Fruit fly (Drosophila melanogaster) whole organism, embryonic: ENCODE measurements around the gene CG11726.

Experiments used
- B-H2 ChIP-seq: fragments of 200-800 bp; sonication (Bioruptor generic); optimal IDR thresholded peaks from 2 replicates; lab custom pipeline; 2018; ENCODE audit warnings: missing biosample characterization, mild to moderate bottlenecking, missing genetic modification characterization
- CG1024 ChIP-seq: fragments of 200-800 bp; sonication (Bioruptor generic); IDR thresholded peaks from 2 replicates; pipeline ENCODE4 v1.3.6; 2022; ENCODE audit warnings: missing biosample characterization, missing genetic modification characterization
- CG10543 ChIP-seq: fragments of 200-800 bp; sonication (Bioruptor generic); optimal IDR thresholded peaks from 3 replicates; lab custom pipeline; 2017; ENCODE audit warnings: missing biosample characterization, mild to moderate bottlenecking, missing genetic modification characterization, moderate library complexity
- CG11696 ChIP-seq: fragments of 200-800 bp; sonication (Bioruptor generic); IDR thresholded peaks from 2 replicates; pipeline ENCODE4 v1.3.6; 2022; ENCODE audit warnings: missing biosample characterization, missing genetic modification characterization
- CG12769 ChIP-seq: fragments of 200-800 bp; sonication (Bioruptor generic); optimal IDR thresholded peaks from 2 replicates; lab custom pipeline; 2019; ENCODE audit warnings: missing biosample characterization, mild to moderate bottlenecking, missing genetic modification characterization, moderate library complexity
- CG13296 ChIP-seq: fragments of 200-800 bp; sonication (Bioruptor generic); optimal IDR thresholded peaks from 3 replicates; lab custom pipeline; 2018; ENCODE audit warnings: missing biosample characterization, mild to moderate bottlenecking, missing genetic modification characterization
- CG14965 ChIP-seq: fragments of 200-800 bp; sonication (Bioruptor generic); optimal IDR thresholded peaks from 2 replicates; lab custom pipeline; 2016; ENCODE audit warnings: missing biosample characterization, missing genetic modification characterization, borderline replicate concordance
- CG2199 ChIP-seq: fragments of 200-800 bp; sonication (Bioruptor generic); IDR thresholded peaks from 3 replicates; pipeline ENCODE4 v1.3.6; 2022; ENCODE audit warnings: missing biosample characterization, missing genetic modification characterization
- CG2889 ChIP-seq: fragments of 200-800 bp; sonication (Bioruptor generic); IDR thresholded peaks from 3 replicates; pipeline ENCODE4 v1.3.6; 2022; ENCODE audit warnings: missing biosample characterization, missing genetic modification characterization
- CG34422 ChIP-seq: fragments of 200-800 bp; sonication (Bioruptor generic); IDR thresholded peaks from 3 replicates; pipeline ENCODE4 v1.3.6; 2022; ENCODE audit warnings: missing biosample characterization, missing genetic modification characterization
- CG42726 ChIP-seq: fragments of 200-800 bp; sonication (Bioruptor generic); IDR thresholded peaks from 2 replicates; pipeline ENCODE4 v1.3.6; 2022; ENCODE audit warnings: missing biosample characterization, missing genetic modification characterization; ENCODE audit not compliant: partially characterized antibody
- CG4707 ChIP-seq: fragments of 200-800 bp; sonication (Bioruptor generic); optimal IDR thresholded peaks from 2 replicates; lab custom pipeline; 2018; ENCODE audit warnings: missing biosample characterization, mild to moderate bottlenecking, missing genetic modification characterization, moderate library complexity
- CG6791 ChIP-seq: fragments of 200-800 bp; sonication (Bioruptor generic); IDR thresholded peaks from 3 replicates; pipeline ENCODE4 v1.3.6; 2022; ENCODE audit warnings: missing biosample characterization, missing genetic modification characterization; ENCODE audit not compliant: partially characterized antibody
- CG7271 ChIP-seq: fragments of 200-800 bp; sonication (Bioruptor generic); optimal IDR thresholded peaks from 2 replicates; lab custom pipeline; 2018; ENCODE audit warnings: missing biosample characterization, mild to moderate bottlenecking, missing genetic modification characterization, moderate library complexity
- CG7963 ChIP-seq: fragments of 200-800 bp; sonication (Bioruptor generic); IDR thresholded peaks from 3 replicates; pipeline ENCODE4 v1.3.6; 2022; ENCODE audit warnings: missing biosample characterization, missing genetic modification characterization; ENCODE audit not compliant: partially characterized antibody
- Dip2 ChIP-seq: fragments of 200-800 bp; sonication (Bioruptor generic); IDR thresholded peaks from 2 replicates; pipeline ENCODE4 v1.3.6; 2022; ENCODE audit warnings: missing biosample characterization, missing genetic modification characterization
- Dref ChIP-seq: fragments of 200-800 bp; sonication (Bioruptor generic); IDR thresholded peaks from 2 replicates; pipeline ENCODE4 v1.3.6; 2022; ENCODE audit warnings: missing biosample characterization, missing genetic modification characterization
- Hand ChIP-seq: fragments of 200-800 bp; sonication (Bioruptor generic); optimal IDR thresholded peaks from 2 replicates; lab custom pipeline; 2017; ENCODE audit warnings: mild to moderate bottlenecking, missing biosample characterization, missing genetic modification reagents, missing genetic modification characterization
- Hey ChIP-seq: fragments of 200-800 bp; sonication (Bioruptor generic); optimal IDR thresholded peaks from 3 replicates; lab custom pipeline; 2018; ENCODE audit warnings: missing biosample characterization, mild to moderate bottlenecking, missing genetic modification characterization
- Kr ChIP-seq: fragments of 200-800 bp; sonication (Bioruptor generic); optimal IDR thresholded peaks from 2 replicates; lab custom pipeline; 2017; ENCODE audit warnings: missing biosample characterization, mild to moderate bottlenecking, missing genetic modification characterization
- Lhr ChIP-seq: fragments of 200-800 bp; sonication (Bioruptor generic); optimal IDR thresholded peaks from 3 replicates; lab custom pipeline; 2017; ENCODE audit warnings: mild to moderate bottlenecking, missing biosample characterization, missing genetic modification reagents, missing genetic modification characterization
- MBD-R2 ChIP-seq: fragments of 200-800 bp; sonication (Bioruptor generic); IDR thresholded peaks from 2 replicates; pipeline ENCODE4 v1.3.6; 2022; ENCODE audit warnings: missing biosample characterization, missing genetic modification characterization
- Meics ChIP-seq: fragments of 200-800 bp; sonication (Bioruptor generic); optimal IDR thresholded peaks from 2 replicates; lab custom pipeline; 2017; ENCODE audit warnings: missing biosample characterization, mild to moderate bottlenecking, missing genetic modification characterization
- Nf-YA ChIP-seq: fragments of 200-800 bp; sonication (Bioruptor generic); IDR thresholded peaks from 2 replicates; pipeline ENCODE4 v1.3.6; 2022; ENCODE audit warnings: missing biosample characterization, missing genetic modification characterization
- Ravus ChIP-seq: fragments of 200-800 bp; sonication (Bioruptor generic); IDR thresholded peaks from 2 replicates; pipeline ENCODE4 v1.3.6; 2022; ENCODE audit warnings: missing biosample characterization, missing genetic modification characterization
- Ssrp ChIP-seq: fragments of 200-800 bp; sonication (Bioruptor generic); optimal IDR thresholded peaks from 2 replicates; lab custom pipeline; 2018; ENCODE audit warnings: missing biosample characterization, mild to moderate bottlenecking, missing genetic modification characterization, moderate library complexity
- Xbp1 ChIP-seq: fragments of 200-800 bp; sonication (Bioruptor generic); optimal IDR thresholded peaks from 3 replicates; lab custom pipeline; 2016; ENCODE audit warnings: missing biosample characterization, mild to moderate bottlenecking, missing genetic modification characterization
- ab ChIP-seq: fragments of 200-800 bp; sonication (Bioruptor generic); optimal IDR thresholded peaks from 2 replicates; lab custom pipeline; 2016; ENCODE audit warnings: missing biosample characterization, missing genetic modification characterization
- abd-A ChIP-seq: fragments of 200-800 bp; sonication (Bioruptor generic); optimal IDR thresholded peaks from 3 replicates; lab custom pipeline; 2019; ENCODE audit warnings: missing biosample characterization, mild to moderate bottlenecking, missing genetic modification characterization, moderate library complexity
- cas ChIP-seq: fragments of 200-800 bp; sonication (Bioruptor generic); IDR thresholded peaks from 2 replicates; pipeline ENCODE4 v1.3.6; 2022; ENCODE audit warnings: missing biosample characterization, missing genetic modification characterization
- chinmo ChIP-seq: fragments of 200-800 bp; sonication (Bioruptor generic); IDR thresholded peaks from 4 replicates; pipeline ENCODE4 v1.3.6; 2022; ENCODE audit warnings: missing biosample characterization, missing genetic modification characterization; ENCODE audit not compliant: partially characterized antibody
- crol ChIP-seq: fragments of 200-800 bp; sonication (Bioruptor generic); IDR thresholded peaks from 2 replicates; pipeline ENCODE4 v1.3.6; 2022; ENCODE audit warnings: missing biosample characterization, missing genetic modification characterization
- dan ChIP-seq: fragments of 200-800 bp; sonication (Bioruptor generic); IDR thresholded peaks from 2 replicates; pipeline ENCODE4 v1.3.6; 2022; ENCODE audit warnings: missing biosample characterization, missing genetic modification characterization
- fru ChIP-seq: fragments of >200 bp; optimal IDR thresholded peaks from 2 replicates; lab custom pipeline; 2017
- grau ChIP-seq: fragments of 200-800 bp; optimal IDR thresholded peaks from 3 replicates; lab custom pipeline; 2019; ENCODE audit warnings: missing biosample characterization, mild to moderate bottlenecking, missing genetic modification characterization, moderate library complexity
- mirr ChIP-seq: fragments of 200-800 bp; sonication (Bioruptor generic); optimal IDR thresholded peaks from 3 replicates; lab custom pipeline; 2018; ENCODE audit warnings: missing biosample characterization, mild to moderate bottlenecking, missing genetic modification characterization
- nerfin-1 ChIP-seq: fragments of 200-800 bp; sonication (Bioruptor generic); optimal IDR thresholded peaks from 3 replicates; lab custom pipeline; 2019; ENCODE audit warnings: missing biosample characterization, mild to moderate bottlenecking, missing genetic modification characterization, moderate library complexity
- nmo ChIP-seq: fragments of 200-800 bp; sonication (Bioruptor generic); optimal IDR thresholded peaks from 2 replicates; lab custom pipeline; 2018; ENCODE audit warnings: missing biosample characterization, mild to moderate bottlenecking, missing genetic modification characterization, moderate library complexity
- oc ChIP-seq: fragments of 200-800 bp; sonication (Bioruptor generic); optimal IDR thresholded peaks from 2 replicates; lab custom pipeline; 2018; ENCODE audit warnings: missing biosample characterization, mild to moderate bottlenecking, missing genetic modification characterization, moderate library complexity
- org-1 ChIP-seq: fragments of 200-800 bp; sonication (Bioruptor generic); optimal IDR thresholded peaks from 2 replicates; lab custom pipeline; 2017; ENCODE audit warnings: missing biosample characterization, missing genetic modification characterization
- p53 ChIP-seq: fragments of 200-800 bp; sonication (Bioruptor generic); optimal IDR thresholded peaks from 2 replicates; lab custom pipeline; 2016; ENCODE audit warnings: missing biosample characterization, missing genetic modification characterization
- phol ChIP-seq: fragments of 200-800 bp; sonication (Bioruptor generic); optimal IDR thresholded peaks from 3 replicates; lab custom pipeline; 2018; ENCODE audit warnings: missing biosample characterization, mild to moderate bottlenecking, missing genetic modification characterization, moderate library complexity
- pros ChIP-seq: fragments of 200-800 bp; sonication (Bioruptor generic); optimal IDR thresholded peaks from 3 replicates; lab custom pipeline; 2019; ENCODE audit warnings: missing biosample characterization, mild to moderate bottlenecking, missing genetic modification characterization, moderate library complexity
- pzg ChIP-seq: fragments of 200-800 bp; sonication (Bioruptor generic); optimal IDR thresholded peaks from 3 replicates; lab custom pipeline; 2018; ENCODE audit warnings: missing biosample characterization, mild to moderate bottlenecking, missing genetic modification characterization, moderate library complexity
- sens-2 ChIP-seq: fragments of 200-800 bp; sonication (Bioruptor generic); IDR thresholded peaks from 2 replicates; pipeline ENCODE4 v1.3.6; 2022; ENCODE audit warnings: missing biosample characterization, missing genetic modification characterization
- slp2 ChIP-seq: fragments of 200-800 bp; sonication (Bioruptor generic); optimal IDR thresholded peaks from 2 replicates; lab custom pipeline; 2016; ENCODE audit warnings: missing biosample characterization, missing genetic modification characterization
- stwl ChIP-seq: fragments of 200-800 bp; sonication (Bioruptor generic); optimal IDR thresholded peaks from 3 replicates; lab custom pipeline; 2018; ENCODE audit warnings: missing biosample characterization, mild to moderate bottlenecking, missing genetic modification characterization, moderate library complexity
- twi ChIP-seq: fragments of 200-800 bp; optimal IDR thresholded peaks from 2 replicates; lab custom pipeline; 2019; ENCODE audit warnings: missing biosample characterization, mild to moderate bottlenecking, missing genetic modification characterization, moderate library complexity
- zen2 ChIP-seq: fragments of 200-800 bp; sonication (Bioruptor generic); IDR thresholded peaks from 3 replicates; pipeline ENCODE4 v1.3.6; 2022; ENCODE audit warnings: missing biosample characterization, missing genetic modification characterization; ENCODE audit not compliant: partially characterized antibody

The CG11726 gene

dm6 chr3L:11420976-11421375, 26.5 kb downstream of the CG11726 start (continued):
- peak; percentile 16 for TF ChIP-seq Meics (GFP tag; lab: Kevin White, UChicago)
- TF ChIP-seq crol (GFP tag; lab: Robert Waterston, UW) = peak; percentile 43
- TF ChIP-seq Hey (tag; lab: Kevin White, UChicago) = peak; percentile 62
- TF ChIP-seq twi = peak; percentile 56
- peak; percentile 13 for TF ChIP-seq nmo (GFP tag; lab: Kevin White, UChicago)
- no peak for TF ChIP-seq CG34422 (GFP tag; lab: Robert Waterston, UW)

- TF ChIP-seq oc (tag; lab: Kevin White, UChicago) (peak; percentile 69), Dip2 (GFP tag; lab: Robert Waterston, UW) (no peak), Ravus (GFP tag; lab: Robert Waterston, UW) (no peak), abd-A (tag; lab: Kevin White, UChicago) (peak; percentile 50), pzg (GFP tag; lab: Kevin White, UChicago) (no peak), phol (tag; lab: Kevin White, UChicago) (no peak), Lhr (GFP tag; lab: Kevin White, UChicago) (no peak), zen2 (no peak), CG13296 (GFP tag; lab: Kevin White, UChicago) (no peak), Ssrp (tag; lab: Kevin White, UChicago) (no peak), Hey (tag; lab: Kevin White, UChicago) (peak; percentile 97), MBD-R2 (GFP tag; lab: Robert Waterston, UW) (no peak), CG10543 (GFP tag; lab: Kevin White, UChicago) (no peak), Dref (no peak), sens-2 (GFP tag; lab: Robert Waterston, UW) (no peak), fru (lab: Kevin White, UChicago) (no peak), slp2 (GFP tag; lab: Kevin White, UChicago) (no peak), chinmo (GFP tag; lab: Robert Waterston, UW) (0 out of 4 replicates have a peak, but pooled peaks have one; percentile 16), CG11696 (no peak), CG2199 (GFP tag; lab: Robert Waterston, UW) (peak; percentile 22; the same call in 1 of the 3 replicates), CG42726 (GFP tag; lab: Robert Waterston, UW) (peak; percentile 49; the same call in 1 of the 2 replicates), dan (no peak), Hand (GFP tag; lab: Kevin White, UChicago) (no peak), nerfin-1 (tag; lab: Kevin White, UChicago) (peak; percentile 32), Xbp1 (GFP tag; lab: Kevin White, UChicago) (no peak), stwl (tag; lab: Kevin White, UChicago) (no peak), grau (no peak), ab (no peak), mirr (GFP tag; lab: Kevin White, UChicago) (peak; percentile 4), CG6791 (GFP tag; lab: Robert Waterston, UW) (no peak), org-1 (GFP tag; lab: Kevin White, UChicago) (no peak), CG4707 (GFP tag; lab: Kevin White, UChicago) (no peak), CG1024 (GFP tag; lab: Robert Waterston, UW) (no peak), CG12769 (no peak), B-H2 (GFP tag; lab: Kevin White, UChicago) (no peak), pros (GFP tag; lab: Kevin White, UChicago) (peak; percentile 92), Kr (GFP tag; lab: Kevin White, UChicago) (peak; percentile 75), Nf-YA (GFP tag; lab: Robert Waterston, UW) (no peak), crol (GFP tag; lab: Robert Waterston, UW) (peak; percentile 78), twi (peak; percentile 35), CG7271 (tag; lab: Kevin White, UChicago) (no peak), CG2889 (GFP tag; lab: Robert Waterston, UW) (no peak), cas (no peak), p53 (no peak), CG14965 (GFP tag; lab: Kevin White, UChicago) (no peak), CG7963 (GFP tag; lab: Robert Waterston, UW) (no peak)
Observed at dm6 chr3L:11421905-11422304, 27.4 kb downstream of the CG11726 start.
